Worm (Caenorhabditis elegans): Measurements from ENCODE around the gene egl-26.
A peak's percentile ranks its signal among the peaks of the same experiment; 100 is the strongest.

egl-26 gene

DNA sequence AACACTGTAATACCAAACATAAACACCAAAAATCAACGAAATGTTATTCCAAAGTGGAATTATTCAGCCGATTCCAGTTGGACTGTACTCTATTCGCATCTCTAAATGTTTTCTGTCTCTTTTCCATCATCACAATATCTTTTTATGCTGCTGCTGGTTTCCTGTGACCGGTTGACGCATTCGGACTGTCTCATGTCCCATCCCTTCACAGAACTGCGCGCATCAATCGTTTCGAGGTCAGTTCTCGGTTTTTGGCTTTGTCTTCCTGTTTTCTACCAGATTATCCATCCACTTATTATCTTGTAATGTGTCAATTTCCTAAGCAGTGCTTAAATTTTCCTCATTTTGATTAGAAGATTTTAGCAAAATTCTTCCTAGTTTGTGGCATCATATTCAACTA is 9.4 kb upstream of the egl-26 start:
- TF ChIP-seq flt-1 (GFP tag; IDR thresholded peaks at IDR 0.05) (no peak), ztf-23 (GFP tag; IDR thresholded peaks at IDR 0.05) (no peak), T22C8.4 (GFP tag; IDR thresholded peaks at IDR 0.05) (no peak), cog-1 (tag; optimal IDR thresholded peaks at IDR 0.05) (no peak), tab-1 (GFP tag; IDR thresholded peaks at IDR 0.05) (no peak), ztf-29 (GFP tag; IDR thresholded peaks at IDR 0.05) (no peak), ref-1 (GFP tag; conservative IDR thresholded peaks at IDR 0.05) (no peak), med-1 (GFP tag; optimal IDR thresholded peaks at IDR 0.05; ENCODE audit: insufficient read depth) (no peak), klf-2 (GFP tag; conservative IDR thresholded peaks at IDR 0.05) (no peak)

- no peak for TF ChIP-seq tab-1 (GFP tag; IDR thresholded peaks at IDR 0.05)
- no peak for TF ChIP-seq ztf-23 (GFP tag; IDR thresholded peaks at IDR 0.05)
- TF ChIP-seq ref-1 (GFP tag; conservative IDR thresholded peaks at IDR 0.05): no peak
- TF ChIP-seq T22C8.4 (GFP tag; IDR thresholded peaks at IDR 0.05): no peak
- no peak for TF ChIP-seq klf-2 (GFP tag; conservative IDR thresholded peaks at IDR 0.05)
- TF ChIP-seq ztf-29 (GFP tag; IDR thresholded peaks at IDR 0.05): no peak
- TF ChIP-seq cog-1 (tag; optimal IDR thresholded peaks at IDR 0.05): no peak
These were observed 8.4 kb upstream of the egl-26 start, which contains the start of gene C23H3.2 for ce11 chrII:61013-61412. Gene C23H3.2 (plus strand): TSS chrII:61313.

ce11 chrII:65484-65883 is 4.0 kb upstream of the egl-26 start:
- TF ChIP-seq ztf-29 (GFP tag; IDR thresholded peaks at IDR 0.05): no peak
- no peak for TF ChIP-seq klf-2 (GFP tag; conservative IDR thresholded peaks at IDR 0.05)
- TF ChIP-seq cog-1 (tag; optimal IDR thresholded peaks at IDR 0.05): no peak
- no peak for TF ChIP-seq ztf-23 (GFP tag; IDR thresholded peaks at IDR 0.05)
- TF ChIP-seq tab-1 (GFP tag; IDR thresholded peaks at IDR 0.05): no peak
- no peak for TF ChIP-seq flt-1 (GFP tag; IDR thresholded peaks at IDR 0.05)
- TF ChIP-seq T22C8.4 (GFP tag; IDR thresholded peaks at IDR 0.05): no peak
- no peak for TF ChIP-seq med-1 (GFP tag; optimal IDR thresholded peaks at IDR 0.05; ENCODE audit: insufficient read depth)
- no peak for TF ChIP-seq ref-1 (GFP tag; conservative IDR thresholded peaks at IDR 0.05)

DNA sequence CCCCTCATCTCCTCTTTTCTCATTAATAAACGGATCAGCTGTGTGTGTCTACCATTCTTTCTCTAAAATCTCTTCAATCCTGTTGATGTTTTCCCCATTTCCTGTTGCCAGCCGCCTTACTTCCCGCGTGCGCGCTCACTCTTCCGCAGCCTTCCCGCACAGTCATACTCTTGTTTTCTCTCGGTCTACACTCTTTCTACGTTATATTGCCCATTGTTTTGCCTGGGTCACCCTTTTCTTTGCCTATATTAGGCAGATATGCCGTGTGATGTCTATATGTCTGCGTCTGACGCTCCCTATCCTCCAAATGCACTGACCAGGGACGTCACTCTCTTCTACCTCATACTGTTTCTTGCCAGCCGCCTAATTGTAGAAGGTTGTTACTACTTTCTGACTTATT is 3.1 kb upstream of the egl-26 start:
- TF ChIP-seq cog-1 (tag; optimal IDR thresholded peaks at IDR 0.05) (peak; percentile 90), ref-1 (GFP tag; conservative IDR thresholded peaks at IDR 0.05) (no peak), flt-1 (GFP tag; IDR thresholded peaks at IDR 0.05) (peak; percentile 62; the same call in 1 of the 2 replicates)

DNA sequence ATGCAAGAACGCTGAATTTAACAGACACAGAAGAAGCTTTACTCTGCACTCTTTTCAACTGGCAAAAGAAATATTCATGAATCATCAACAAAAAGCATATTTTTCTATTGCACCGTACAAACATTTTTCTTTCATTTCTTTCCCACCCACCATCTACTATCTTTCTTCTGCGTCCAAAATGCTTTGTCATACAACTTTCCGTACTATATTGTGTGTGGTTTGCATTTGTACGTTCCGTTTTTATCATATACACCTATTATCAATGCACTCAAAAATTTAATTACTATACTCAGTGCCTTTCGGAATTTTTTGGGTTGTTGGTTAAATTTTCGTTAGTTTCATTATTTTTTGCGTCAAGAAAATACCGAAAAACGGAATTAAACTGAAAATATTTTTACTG is 1.8 kb upstream of the egl-26 start:
- TF ChIP-seq klf-2 (GFP tag; conservative IDR thresholded peaks at IDR 0.05) (no peak), ztf-29 (GFP tag; IDR thresholded peaks at IDR 0.05) (no peak), T22C8.4 (GFP tag; IDR thresholded peaks at IDR 0.05) (no peak), tab-1 (GFP tag; IDR thresholded peaks at IDR 0.05) (no peak), ref-1 (GFP tag; conservative IDR thresholded peaks at IDR 0.05) (no peak), cog-1 (tag; optimal IDR thresholded peaks at IDR 0.05) (no peak), med-1 (GFP tag; optimal IDR thresholded peaks at IDR 0.05; ENCODE audit: insufficient read depth) (no peak), flt-1 (GFP tag; IDR thresholded peaks at IDR 0.05) (no peak), ztf-23 (GFP tag; IDR thresholded peaks at IDR 0.05) (no peak)

ce11 chrII:68757-69156 is 697 bp upstream of the egl-26 start:
- TF ChIP-seq T22C8.4 (GFP tag; IDR thresholded peaks at IDR 0.05): no peak
- TF ChIP-seq ztf-29 (GFP tag; IDR thresholded peaks at IDR 0.05): no peak
- no peak for TF ChIP-seq med-1 (GFP tag; optimal IDR thresholded peaks at IDR 0.05; ENCODE audit: insufficient read depth)
- no peak for TF ChIP-seq tab-1 (GFP tag; IDR thresholded peaks at IDR 0.05)
- no peak for TF ChIP-seq ztf-23 (GFP tag; IDR thresholded peaks at IDR 0.05)
- TF ChIP-seq cog-1 (tag; optimal IDR thresholded peaks at IDR 0.05): no peak
- no peak for TF ChIP-seq ref-1 (GFP tag; conservative IDR thresholded peaks at IDR 0.05)

DNA sequence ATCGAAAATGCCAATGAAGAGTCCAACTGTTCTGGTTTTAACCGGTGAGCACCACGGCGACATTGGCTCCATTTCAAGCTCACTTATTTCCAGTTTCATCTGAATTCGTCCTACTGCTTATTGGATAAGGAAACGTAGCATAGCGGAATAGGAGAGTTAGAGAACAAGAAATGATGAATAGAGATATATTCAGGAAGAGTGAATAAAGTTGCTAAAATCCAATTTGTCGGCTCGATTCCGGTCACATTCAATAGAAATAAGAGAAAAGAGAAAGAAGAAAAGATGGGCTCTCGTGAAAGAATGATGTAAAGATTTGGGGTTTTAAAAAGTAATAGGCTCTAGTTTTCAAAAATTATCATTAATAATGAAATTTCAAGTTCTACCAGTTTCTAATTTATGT is 3.9 kb downstream of the egl-26 start:
- TF ChIP-seq tab-1 (GFP tag; IDR thresholded peaks at IDR 0.05): no peak
- no peak for TF ChIP-seq flt-1 (GFP tag; IDR thresholded peaks at IDR 0.05)
- no peak for TF ChIP-seq klf-2 (GFP tag; conservative IDR thresholded peaks at IDR 0.05)
- no peak for TF ChIP-seq cog-1 (tag; optimal IDR thresholded peaks at IDR 0.05)
- TF ChIP-seq T22C8.4 (GFP tag; IDR thresholded peaks at IDR 0.05): no peak
- no peak for TF ChIP-seq ztf-29 (GFP tag; IDR thresholded peaks at IDR 0.05)
- TF ChIP-seq ref-1 (GFP tag; conservative IDR thresholded peaks at IDR 0.05): no peak
- no peak for TF ChIP-seq ztf-23 (GFP tag; IDR thresholded peaks at IDR 0.05)
- no peak for TF ChIP-seq med-1 (GFP tag; optimal IDR thresholded peaks at IDR 0.05; ENCODE audit: insufficient read depth)

DNA sequence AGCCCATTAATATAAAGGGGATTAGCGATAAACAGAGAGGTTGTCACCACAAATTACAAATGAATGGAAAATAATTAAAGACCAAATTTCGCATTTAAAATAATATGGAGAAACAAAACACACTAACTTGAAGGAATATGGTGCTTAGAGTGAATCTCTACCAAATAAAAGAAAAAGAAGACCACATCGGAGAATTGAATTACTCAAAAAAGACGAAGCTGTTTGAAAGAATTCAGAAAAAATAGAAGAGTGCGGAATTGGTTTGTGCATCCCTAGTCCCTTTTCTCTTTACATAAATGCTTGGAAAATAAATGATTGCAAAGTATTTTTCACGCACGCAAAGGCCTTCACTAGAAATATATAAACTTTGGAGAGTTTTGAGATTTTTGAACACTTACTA is 4.4 kb downstream of the egl-26 start:
- TF ChIP-seq med-1 (GFP tag; optimal IDR thresholded peaks at IDR 0.05; ENCODE audit: insufficient read depth): no peak
- TF ChIP-seq T22C8.4 (GFP tag; IDR thresholded peaks at IDR 0.05): no peak
- no peak for TF ChIP-seq ztf-29 (GFP tag; IDR thresholded peaks at IDR 0.05)
- no peak for TF ChIP-seq cog-1 (tag; optimal IDR thresholded peaks at IDR 0.05)
- TF ChIP-seq tab-1 (GFP tag; IDR thresholded peaks at IDR 0.05): no peak
- no peak for TF ChIP-seq ref-1 (GFP tag; conservative IDR thresholded peaks at IDR 0.05)
- no peak for TF ChIP-seq flt-1 (GFP tag; IDR thresholded peaks at IDR 0.05)
- TF ChIP-seq klf-2 (GFP tag; conservative IDR thresholded peaks at IDR 0.05): no peak
- TF ChIP-seq ztf-23 (GFP tag; IDR thresholded peaks at IDR 0.05): no peak

DNA sequence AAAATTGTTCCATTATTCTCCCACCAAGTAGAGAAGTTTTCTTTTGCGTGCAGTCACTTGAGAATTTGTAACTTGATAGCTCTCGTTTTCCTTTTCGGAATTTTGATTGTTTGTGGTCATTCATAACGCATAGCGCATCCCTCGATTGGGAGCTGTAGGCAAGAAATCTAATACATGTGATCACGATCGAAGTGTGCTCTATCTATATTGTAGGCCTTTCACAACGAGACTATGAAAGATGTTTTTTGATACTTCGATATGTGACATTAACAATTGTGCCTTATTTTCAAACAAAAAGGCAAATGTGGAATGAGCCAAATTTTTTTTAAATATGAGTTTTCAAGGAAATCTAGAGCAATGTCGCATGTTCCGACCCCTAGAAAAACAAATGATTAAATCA is 6.4 kb downstream of the egl-26 start:
- TF ChIP-seq ztf-23 (GFP tag; IDR thresholded peaks at IDR 0.05) (no peak), T22C8.4 (GFP tag; IDR thresholded peaks at IDR 0.05) (no peak), klf-2 (GFP tag; conservative IDR thresholded peaks at IDR 0.05) (no peak), tab-1 (GFP tag; IDR thresholded peaks at IDR 0.05) (no peak), flt-1 (GFP tag; IDR thresholded peaks at IDR 0.05) (no peak), ref-1 (GFP tag; conservative IDR thresholded peaks at IDR 0.05) (no peak), cog-1 (tag; optimal IDR thresholded peaks at IDR 0.05) (no peak), med-1 (GFP tag; optimal IDR thresholded peaks at IDR 0.05; ENCODE audit: insufficient read depth) (no peak), ztf-29 (GFP tag; IDR thresholded peaks at IDR 0.05) (no peak)

- TF ChIP-seq ztf-23 (GFP tag; IDR thresholded peaks at IDR 0.05): no peak
- TF ChIP-seq ref-1 (GFP tag; conservative IDR thresholded peaks at IDR 0.05): no peak
- no peak for TF ChIP-seq klf-2 (GFP tag; conservative IDR thresholded peaks at IDR 0.05)
- no peak for TF ChIP-seq flt-1 (GFP tag; IDR thresholded peaks at IDR 0.05)
- no peak for TF ChIP-seq med-1 (GFP tag; optimal IDR thresholded peaks at IDR 0.05; ENCODE audit: insufficient read depth)
- no peak for TF ChIP-seq ztf-29 (GFP tag; IDR thresholded peaks at IDR 0.05)
- no peak for TF ChIP-seq tab-1 (GFP tag; IDR thresholded peaks at IDR 0.05)
- no peak for TF ChIP-seq T22C8.4 (GFP tag; IDR thresholded peaks at IDR 0.05)
- no peak for TF ChIP-seq cog-1 (tag; optimal IDR thresholded peaks at IDR 0.05)
These were observed 7.2 kb downstream of the egl-26 start for ce11 chrII:76662-77061.

Data from whole organism, midembryonic.